Fruit fly (Drosophila melanogaster) whole organism: ENCODE measurements around the gene Trpgamma.

Experiments
- CG8478 ChIP-seq: fragments of >200 bp; optimal IDR thresholded peaks from 2 replicates; lab custom pipeline; 2018; ENCODE audit warnings: inconsistent platforms
- Dll ChIP-seq: fragments of >200 bp; optimal IDR thresholded peaks from 2 replicates; lab custom pipeline; 2017
- EcR ChIP-seq, 2 experiments: fragments of >200 bp; optimal IDR thresholded peaks; 2 replicates each; lab custom pipeline; 2017; ENCODE audit warnings: missing biosample characterization in 2 of 2, missing genetic modification characterization in 2 of 2, missing genetic modification reagents in 2 of 2
- pan ChIP-seq: fragments of >200 bp; optimal IDR thresholded peaks from 2 replicates; lab custom pipeline; 2017
- psq ChIP-seq: fragments of >200 bp; optimal IDR thresholded peaks from 2 replicates; lab custom pipeline; 2017
- usp ChIP-seq: fragments of >200 bp; optimal IDR thresholded peaks from 2 replicates; lab custom pipeline; 2017; ENCODE audit warnings: missing biosample characterization, missing genetic modification characterization, mixed read lengths

- TF ChIP-seq CG8478 (no peak), usp (no peak), psq (lab: Kevin White, UChicago) (no peak), pan (no peak), EcR (GFP tag; optimal IDR thresholded peaks at IDR 0.05; lab: Kevin White, UChicago) (no peak), Dll (lab: Kevin White, UChicago) (no peak)
Observed at dm6 chr2L:16689800-16690618, 13.5 kb upstream of the Trpgamma start.
